Worm (Caenorhabditis elegans): ENCODE measurements around the gene syx-3.

Gene syx-3

ce11 chrX:5377307-5377706 is 28.4 kb downstream of the syx-3 start, which contains the start of gene sek-5:
Gene sek-5, plus strand, starts transcription at chrX:5377607.
- no peak for TF ChIP-seq repo-1 (tag; optimal IDR thresholded peaks at IDR 0.05)
- TF ChIP-seq let-526 (GFP tag; IDR thresholded peaks at IDR 0.05) = no peak
- no peak for TF ChIP-seq nfyb-1 (GFP tag; IDR thresholded peaks at IDR 0.05)
- TF ChIP-seq T26A5.8 (tag; optimal IDR thresholded peaks at IDR 0.05) = no peak
- no peak for TF ChIP-seq rcor-1 (GFP tag; IDR thresholded peaks at IDR 0.05)
- TF ChIP-seq hlh-26 (GFP tag; conservative IDR thresholded peaks at IDR 0.05) = no peak
- no peak for TF ChIP-seq lag-1 (GFP tag; IDR thresholded peaks at IDR 0.05)

ce11 chrX:5382778-5383177 is 33.9 kb downstream of the syx-3 start:
- TF ChIP-seq snpc-3.4 (tag; optimal IDR thresholded peaks at IDR 0.05) (no peak), rec-8 (tag; optimal IDR thresholded peaks at IDR 0.05) (no peak), Y95B8A.8 (GFP tag; IDR thresholded peaks at IDR 0.05) (no peak), ztf-3 (GFP tag; optimal IDR thresholded peaks at IDR 0.05) (no peak), hlh-26 (GFP tag; conservative IDR thresholded peaks at IDR 0.05) (no peak), attf-5 (GFP tag; optimal IDR thresholded peaks at IDR 0.05) (no peak), tbx-9 (tag; optimal IDR thresholded peaks at IDR 0.05; ENCODE audit: borderline replicate concordance) (no peak), B0019.2 (GFP tag; conservative IDR thresholded peaks at IDR 0.05) (no peak), nhr-27 (tag; optimal IDR thresholded peaks at IDR 0.05) (no peak), gei-17 (GFP tag; optimal IDR thresholded peaks at IDR 0.05) (no peak), D2030.7 (GFP tag; IDR thresholded peaks at IDR 0.05) (no peak), hsf-1 (GFP tag; IDR thresholded peaks at IDR 0.05) (no peak), snpc-1.1 (tag; optimal IDR thresholded peaks at IDR 0.05; ENCODE audit: insufficient read depth) (no peak), F22D6.2 (tag; optimal IDR thresholded peaks at IDR 0.05) (no peak), mes-4 (tag; optimal IDR thresholded peaks at IDR 0.05) (no peak)

ce11 chrX:5386558-5386957 is 37.7 kb downstream of the syx-3 start, which contains the start of gene kcnl-3:
Gene kcnl-3, plus strand, starts transcription at chrX:5386858.
- TF ChIP-seq atf-7 (tag; optimal IDR thresholded peaks at IDR 0.05) (no peak), nhr-27 (tag; optimal IDR thresholded peaks at IDR 0.05) (no peak), ets-4 (GFP tag; optimal IDR thresholded peaks at IDR 0.05) (no peak), Y79H2A.3 (GFP tag; conservative IDR thresholded peaks at IDR 0.05) (no peak), hmg-1.2 (GFP tag; IDR thresholded peaks at IDR 0.05) (no peak), nfya-1 (tag; optimal IDR thresholded peaks at IDR 0.05; ENCODE audit: borderline replicate concordance, insufficient read depth) (no peak), ccch-3 (GFP tag; optimal IDR thresholded peaks at IDR 0.05) (no peak), F57A8.1 (GFP tag; optimal IDR thresholded peaks at IDR 0.05) (no peak), D2030.7 (GFP tag; IDR thresholded peaks at IDR 0.05) (no peak), ceh-27 (GFP tag; optimal IDR thresholded peaks at IDR 0.05) (no peak), snpc-4 (GFP tag; optimal IDR thresholded peaks at IDR 0.05) (no peak), snpc-4 (tag; optimal IDR thresholded peaks at IDR 0.05) (no peak), hlh-12 (tag; optimal IDR thresholded peaks at IDR 0.05) (no peak), F33H1.4 (GFP tag; IDR thresholded peaks at IDR 0.05) (no peak), Y67H2A.10 (GFP tag; conservative IDR thresholded peaks at IDR 0.05) (no peak), ceh-91 (GFP tag; IDR thresholded peaks at IDR 0.05) (no peak), F39B2.1 (GFP tag; IDR thresholded peaks at IDR 0.05) (no peak)
